Worm (Caenorhabditis elegans) whole organism, early embryonic: Measurements from ENCODE around the gene C32B5.15.
"Not testable (repeated sequence)": the region's sequence is repeated elsewhere in the genome, so short reads cannot be mapped to it uniquely, and the experiment has no call there.

Experiments
- ama-1 ChIP-seq: fragments of 150-350 bp; optimal IDR thresholded peaks from 2 replicates; lab custom pipeline; 2014
- ceh-13 ChIP-seq: fragments of 200-800 bp; sonication (Bioruptor generic); optimal IDR thresholded peaks from 2 replicates; lab custom pipeline; 2018; ENCODE audit warnings: mild to moderate bottlenecking, missing genetic modification characterization, missing compliant biosample characterization
- hmbx-1 ChIP-seq: sonication (generic microtip); optimal IDR thresholded peaks from 2 replicates; lab custom pipeline; 2016; ENCODE audit warnings: mild to moderate bottlenecking, missing genetic modification characterization, missing compliant biosample characterization
- hmg-4 ChIP-seq: fragments of 200-800 bp; sonication (Bioruptor generic); optimal IDR thresholded peaks from 2 replicates; lab custom pipeline; 2018; ENCODE audit warnings: mild to moderate bottlenecking, missing genetic modification characterization, missing compliant biosample characterization
- tbx-11 ChIP-seq: fragments of 200-800 bp; sonication (Bioruptor generic); IDR thresholded peaks from 2 replicates; pipeline ENCODE4 v1.3.6; 2022; ENCODE audit warnings: missing genetic modification characterization, missing compliant biosample characterization

DNA sequence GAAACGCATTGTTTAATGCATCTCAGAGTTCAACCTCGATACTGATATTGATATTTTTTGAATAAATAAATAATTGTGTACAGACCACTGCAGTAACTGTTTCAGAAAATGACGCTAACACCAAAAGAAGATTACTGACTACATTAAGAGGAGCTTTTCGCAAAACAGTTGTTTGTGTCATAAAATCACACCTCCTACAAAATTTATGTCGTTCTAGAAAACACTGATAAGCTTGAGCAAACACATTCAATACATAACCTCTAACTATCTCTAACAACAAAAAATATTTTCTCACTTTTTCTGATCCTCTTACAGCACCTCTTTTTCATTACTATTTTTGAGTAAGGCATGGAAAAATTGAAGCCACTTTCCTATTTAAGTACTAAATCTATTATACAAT, 18.1 kb downstream of the C32B5.15 start, which contains the start of gene fbxc-7:
- not testable (repeated sequence) for TF ChIP-seq hmbx-1 (tag; lab: Kevin White, UChicago); ama-1 (lab: Kevin White, UChicago); tbx-11 (GFP tag; lab: Robert Waterston, UW); hmg-4 (GFP tag; lab: Kevin White, UChicago); ceh-13 (GFP tag; lab: Kevin White, UChicago)
